Worm (Caenorhabditis elegans) whole organism, L4 larva: ENCODE measurements around the gene moe-3.

Experiments used
- D1046.2 ChIP-seq: fragments of 200-800 bp; sonication (Bioruptor generic); IDR thresholded peaks from 2 replicates; pipeline ENCODE4 v1.3.6; 2022; ENCODE audit warnings: missing genetic modification characterization, missing compliant biosample characterization
- F10B5.3 ChIP-seq: sonication (generic microtip); optimal IDR thresholded peaks from 2 replicates; lab custom pipeline; 2016; ENCODE audit warnings: mild to moderate bottlenecking, missing genetic modification characterization, missing compliant biosample characterization
- ZK546.5 ChIP-seq, 2 experiments: sonication (generic microtip); optimal IDR thresholded peaks; 2 replicates each; lab custom pipeline; 2017; ENCODE audit warnings: missing biosample characterization in 2 of 2, missing genetic modification characterization in 2 of 2
- arid-1 ChIP-seq: fragments of 200-800 bp; sonication (Bioruptor generic); conservative IDR thresholded peaks from 2 replicates; pipeline ENCODE4 v1.3.6; 2022; ENCODE audit warnings: missing genetic modification reagents, missing genetic modification characterization, missing compliant biosample characterization
- dmd-8 ChIP-seq: fragments of 200-800 bp; sonication (Bioruptor generic); IDR thresholded peaks from 2 replicates; pipeline ENCODE4 v1.3.6; 2022; ENCODE audit warnings: missing genetic modification characterization, missing compliant biosample characterization
- dmd-9 ChIP-seq: fragments of 200-800 bp; sonication (Bioruptor generic); IDR thresholded peaks from 2 replicates; pipeline ENCODE4 v1.3.6; 2022; ENCODE audit warnings: missing genetic modification reagents, missing genetic modification characterization, missing compliant biosample characterization
- egl-43 ChIP-seq: fragments of 200-800 bp; sonication (Bioruptor generic); IDR thresholded peaks from 2 replicates; pipeline ENCODE4 v1.3.6; 2022; ENCODE audit warnings: missing genetic modification reagents, missing genetic modification characterization, missing compliant biosample characterization
- gei-8 ChIP-seq: fragments of 200-800 bp; sonication (Bioruptor generic); optimal IDR thresholded peaks from 2 replicates; lab custom pipeline; 2018; ENCODE audit warnings: mild to moderate bottlenecking, missing genetic modification characterization, missing compliant biosample characterization
- madf-9 ChIP-seq: fragments of 200-800 bp; sonication (Bioruptor generic); conservative IDR thresholded peaks from 2 replicates; pipeline ENCODE4 v1.3.6; 2022; ENCODE audit warnings: missing genetic modification reagents, missing genetic modification characterization, missing compliant biosample characterization
- nhr-6 ChIP-seq: fragments of 150-350 bp; optimal IDR thresholded peaks from 2 replicates; lab custom pipeline; 2014; ENCODE audit warnings: missing biosample characterization, missing genetic modification characterization
- nhr-77 ChIP-seq: fragments of 150-350 bp; optimal IDR thresholded peaks from 2 replicates; lab custom pipeline; 2014; ENCODE audit warnings: missing biosample characterization, missing genetic modification characterization
- unc-130 ChIP-seq: sonication (generic microtip); optimal IDR thresholded peaks from 2 replicates; lab custom pipeline; 2016; ENCODE audit warnings: missing genetic modification reagents, missing genetic modification characterization, missing compliant biosample characterization
- zfp-2 ChIP-seq: sonication (generic microtip); optimal IDR thresholded peaks from 2 replicates; lab custom pipeline; 2016; ENCODE audit warnings: mild to moderate bottlenecking, missing genetic modification characterization, missing compliant biosample characterization
- ztf-7 ChIP-seq: fragments of 150-350 bp; optimal IDR thresholded peaks from 2 replicates; lab custom pipeline; 2014; ENCODE audit warnings: missing biosample characterization, missing genetic modification characterization

DNA sequence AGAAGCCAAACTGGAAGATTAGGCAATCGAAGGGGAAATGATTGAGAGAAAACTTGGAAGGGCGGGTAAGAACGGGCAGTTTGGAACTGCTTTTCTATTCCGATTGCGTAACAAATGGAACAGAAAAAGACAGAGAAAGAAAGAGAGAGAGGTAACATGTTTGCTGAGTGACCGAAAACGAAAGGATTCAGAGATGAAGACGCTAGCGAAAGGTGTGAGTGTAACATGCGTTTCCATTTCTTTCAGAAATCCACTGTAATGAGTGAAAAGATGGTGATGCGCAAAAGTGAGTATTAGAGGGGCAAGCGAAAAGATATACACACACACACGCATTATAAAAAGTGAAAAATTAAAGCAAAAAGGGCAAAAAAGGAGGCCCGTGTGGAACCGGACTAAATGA is 2.0 kb upstream of the moe-3 start:
- TF ChIP-seq dmd-8 (GFP tag; lab: Robert Waterston, UW): no peak
- no peak for TF ChIP-seq gei-8 (GFP tag; lab: Kevin White, UChicago)
- TF ChIP-seq dmd-9 (GFP tag; lab: Robert Waterston, UW): no peak
- TF ChIP-seq F10B5.3 (tag; lab: Kevin White, UChicago): no peak
- TF ChIP-seq zfp-2: no peak
- no peak for TF ChIP-seq arid-1 (GFP tag; lab: Robert Waterston, UW)
- TF ChIP-seq ztf-7 (tag; lab: Kevin White, UChicago): no peak
- no peak for TF ChIP-seq unc-130 (GFP tag; lab: Kevin White, UChicago)
- no peak for TF ChIP-seq madf-9 (GFP tag; lab: Robert Waterston, UW)
- TF ChIP-seq nhr-6 (tag; lab: Kevin White, UChicago): no peak
- no peak for TF ChIP-seq egl-43
- no peak for TF ChIP-seq nhr-77 (tag; lab: Kevin White, UChicago)
- TF ChIP-seq D1046.2 (GFP tag; lab: Robert Waterston, UW): no peak
- no peak for TF ChIP-seq ZK546.5 (tag; optimal IDR thresholded peaks at IDR 0.05; lab: Kevin White, UChicago)
